Fruit fly (Drosophila melanogaster) whole organism, prepupa: ENCODE data around the gene CG18284.

Source experiments
- Blimp-1 ChIP-seq: fragments of 200-800 bp; sonication (Bioruptor generic); optimal IDR thresholded peaks from 3 replicates; lab custom pipeline; 2017; ENCODE audit warnings: missing biosample characterization, missing genetic modification characterization, mild to moderate bottlenecking, moderate library complexity, missing genetic modification reagents
- Eip93F ChIP-seq: fragments of 200-800 bp; sonication (Bioruptor generic); optimal IDR thresholded peaks from 2 replicates; lab custom pipeline; 2016; ENCODE audit warnings: missing biosample characterization, mild to moderate bottlenecking, missing genetic modification characterization
- OdsH ChIP-seq: fragments of 200-800 bp; sonication (Bioruptor generic); optimal IDR thresholded peaks from 3 replicates; lab custom pipeline; 2016; ENCODE audit warnings: missing biosample characterization, missing genetic modification characterization
- pdm3 ChIP-seq: fragments of 200-800 bp; sonication (Bioruptor generic); optimal IDR thresholded peaks from 3 replicates; lab custom pipeline; 2016; ENCODE audit warnings: missing biosample characterization, missing genetic modification characterization

DNA sequence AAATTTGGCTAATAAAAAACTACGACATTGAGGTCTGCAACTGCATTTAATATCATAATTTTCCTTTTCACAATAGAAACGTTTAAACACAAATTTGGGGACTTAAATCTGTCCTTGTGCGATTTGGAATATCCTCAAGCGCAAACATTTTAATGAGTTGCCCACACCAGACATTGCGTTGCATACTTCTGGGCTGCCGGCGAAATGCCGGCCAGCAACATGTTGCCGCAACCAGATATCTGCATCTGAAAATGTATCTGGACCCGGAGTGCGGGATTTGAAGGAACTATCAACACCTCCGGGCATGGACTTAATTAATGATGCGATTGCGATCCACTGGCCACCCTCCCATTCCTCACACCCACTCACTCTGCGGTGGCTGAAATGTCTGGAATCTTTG is 10.7 kb downstream of the CG18284 start:
- TF ChIP-seq Eip93F: no peak
- TF ChIP-seq Blimp-1: no peak
- no peak for TF ChIP-seq pdm3 (GFP tag; lab: Kevin White, UChicago)
- no peak for TF ChIP-seq OdsH
